Worm (Caenorhabditis elegans): ENCODE results near the gene C16B8.2.

- TF ChIP-seq sdc-2 (tag; optimal IDR thresholded peaks at IDR 0.05), result no peak
- no peak for TF ChIP-seq lin-11 (tag; optimal IDR thresholded peaks at IDR 0.05)
These were observed 22.3 kb upstream of the C16B8.2 start for ce11 chrX:3988575-3988974.

All from whole organism, late embryonic.